Worm (Caenorhabditis elegans) whole organism, L1 larva: Measurements from ENCODE around the gene W06D11.5.

ENCODE experiments used
- blmp-1 ChIP-seq: fragments of 150-350 bp; optimal IDR thresholded peaks from 2 replicates; lab custom pipeline; 2014; ENCODE audit warnings: missing biosample characterization, missing genetic modification characterization
- efl-1 ChIP-seq, 4 experiments: fragments of 150-350 bp; optimal IDR thresholded peaks in 3 of 4; peaks in 1 of 4; 1 replicate in 1 of 4; 2 replicates in 3 of 4; lab custom pipeline; 2014; ENCODE audit warnings: missing biosample characterization in 2 of 4, missing genetic modification characterization in 2 of 4, missing genetic modification reagents in 2 of 4
- efl-3 ChIP-seq: fragments of 200-800 bp; sonication (Bioruptor generic); optimal IDR thresholded peaks from 2 replicates; lab custom pipeline; 2018; ENCODE audit warnings: mild to moderate bottlenecking, missing genetic modification characterization, missing compliant biosample characterization
- irx-1 ChIP-seq: sonication (generic microtip); optimal IDR thresholded peaks from 2 replicates; lab custom pipeline; 2016; ENCODE audit warnings: missing genetic modification characterization, missing compliant biosample characterization
- nhr-28 ChIP-seq: fragments of 150-350 bp; optimal IDR thresholded peaks from 2 replicates; lab custom pipeline; 2014; ENCODE audit warnings: missing biosample characterization, missing genetic modification characterization
- pag-3 ChIP-seq: sonication (generic microtip); optimal IDR thresholded peaks from 2 replicates; lab custom pipeline; 2017; ENCODE audit warnings: missing genetic modification characterization, mild to moderate bottlenecking, missing compliant biosample characterization, antibody characterized with exemption, borderline replicate concordance; ENCODE audit not compliant: insufficient read depth
- skn-1 ChIP-seq: fragments of 150-350 bp; optimal IDR thresholded peaks from 2 replicates; lab custom pipeline; 2014; ENCODE audit warnings: missing biosample characterization, missing genetic modification characterization

DNA sequence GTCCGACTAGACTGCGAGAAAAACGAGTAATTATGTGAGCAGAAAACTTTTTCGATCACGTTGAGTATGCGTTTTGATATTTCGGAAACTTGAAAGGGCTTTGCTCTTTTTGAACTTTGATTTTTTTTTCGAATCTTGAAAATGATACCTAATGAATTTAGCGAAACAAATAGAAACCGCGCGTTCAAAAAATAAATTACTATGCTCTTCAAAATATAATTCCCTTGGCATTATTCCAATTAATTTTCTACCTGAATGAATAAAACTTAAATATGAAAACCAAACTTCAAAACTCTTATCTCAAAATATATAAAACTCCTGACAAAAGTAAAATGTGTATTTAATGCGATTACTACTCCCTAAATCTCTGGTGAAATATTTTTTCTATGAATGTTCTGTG lies 15.3 kb downstream of the W06D11.5 start, which contains the start of gene xtr-2:
- TF ChIP-seq efl-1 (optimal IDR thresholded peaks at IDR 0.05; lab: Kevin White, UChicago) (no peak), efl-1 (GFP tag; optimal IDR thresholded peaks at IDR 0.05 in 1 of 2; lab: Kevin White, UChicago) (no peak), skn-1 (tag; lab: Kevin White, UChicago) (no peak), efl-3 (GFP tag; lab: Kevin White, UChicago) (no peak), irx-1 (no peak), blmp-1 (no peak), pag-3 (tag; lab: Kevin White, UChicago) (no peak), nhr-28 (no peak)
